Worm (Caenorhabditis elegans): ENCODE results near the gene lgc-33.

- no peak for TF ChIP-seq egl-27 (tag; optimal IDR thresholded peaks at IDR 0.05)
- TF ChIP-seq unc-130 (tag; optimal IDR thresholded peaks at IDR 0.05): no peak
- TF ChIP-seq fkh-10 (GFP tag; optimal IDR thresholded peaks at IDR 0.05): no peak
- TF ChIP-seq fkh-8 (tag; optimal IDR thresholded peaks at IDR 0.05): no peak
- no peak for TF ChIP-seq elt-2 (tag; optimal IDR thresholded peaks at IDR 0.05)
- TF ChIP-seq xbp-1 (tag; optimal IDR thresholded peaks at IDR 0.05): no peak
- TF ChIP-seq alr-1 (tag; optimal IDR thresholded peaks at IDR 0.05; ENCODE audit: borderline replicate concordance): no peak
- no peak for TF ChIP-seq tbx-2 (tag; optimal IDR thresholded peaks at IDR 0.05)
- no peak for TF ChIP-seq skn-1 (tag; optimal IDR thresholded peaks at IDR 0.05)
- TF ChIP-seq pag-3 (tag; optimal IDR thresholded peaks at IDR 0.05; ENCODE audit: borderline replicate concordance, insufficient read depth): no peak
These were observed 13.3 kb downstream of the lgc-33 start, which contains the start of gene Y55F3BR.2 for ce11 chrIV:858630-859029.

Data from whole organism, L1 larva.